Worm (Caenorhabditis elegans) whole organism, L1 larva: ENCODE measurements around the gene lbp-4.

Experiments
- F16B12.6 ChIP-seq: fragments of 150-350 bp; optimal IDR thresholded peaks from 2 replicates; lab custom pipeline; 2014; ENCODE audit warnings: missing biosample characterization, missing genetic modification characterization
- aha-1 ChIP-seq: fragments of 150-350 bp; optimal IDR thresholded peaks from 2 replicates; lab custom pipeline; 2014; ENCODE audit warnings: missing biosample characterization, missing genetic modification characterization
- alr-1 ChIP-seq: fragments of 200-800 bp; sonication (Bioruptor generic); optimal IDR thresholded peaks from 2 replicates; lab custom pipeline; 2018; ENCODE audit warnings: borderline replicate concordance, mild to moderate bottlenecking, missing genetic modification characterization, missing compliant biosample characterization
- aly-2 ChIP-seq: fragments of 150-350 bp; optimal IDR thresholded peaks from 2 replicates; lab custom pipeline; 2014; ENCODE audit warnings: missing biosample characterization, missing genetic modification characterization
- blmp-1 ChIP-seq: fragments of 150-350 bp; optimal IDR thresholded peaks from 2 replicates; lab custom pipeline; 2014; ENCODE audit warnings: missing biosample characterization, missing genetic modification characterization
- ceh-63 ChIP-seq: fragments of 200-800 bp; sonication (Bioruptor generic); optimal IDR thresholded peaks from 2 replicates; lab custom pipeline; 2018; ENCODE audit warnings: mild to moderate bottlenecking, missing genetic modification characterization, missing compliant biosample characterization
- ces-1 ChIP-seq: fragments of 150-350 bp; optimal IDR thresholded peaks from 2 replicates; lab custom pipeline; 2014; ENCODE audit warnings: missing biosample characterization, missing genetic modification reagents, missing genetic modification characterization
- dsc-1 ChIP-seq: sonication (generic microtip); optimal IDR thresholded peaks from 2 replicates; lab custom pipeline; 2016; ENCODE audit warnings: mild to moderate bottlenecking, missing genetic modification characterization, missing compliant biosample characterization
- egl-13 ChIP-seq: sonication (generic microtip); optimal IDR thresholded peaks from 2 replicates; lab custom pipeline; 2016; ENCODE audit warnings: missing genotype, missing genetic modification reagents, missing genetic modification characterization, missing compliant biosample characterization
- egl-27 ChIP-seq, 2 experiments: fragments of 150-350 bp in 1 of 2; sonication (generic microtip); optimal IDR thresholded peaks; 3 replicates each; lab custom pipeline; 2017 to 2018; ENCODE audit warnings: missing biosample characterization in 2 of 2, missing genetic modification characterization in 2 of 2, missing genetic modification reagents in 2 of 2
- elt-2 ChIP-seq: sonication (generic microtip); optimal IDR thresholded peaks from 2 replicates; lab custom pipeline; 2016; ENCODE audit warnings: missing genetic modification characterization, mild to moderate bottlenecking, inconsistent platforms, missing compliant biosample characterization, missing genetic modification reagents
- elt-3 ChIP-seq, 6 experiments: fragments of 150-350 bp in 1 of 6; sonication (generic microtip); optimal IDR thresholded peaks; 2 replicates each; lab custom pipeline; 2017 to 2018; ENCODE audit warnings: missing biosample characterization in 6 of 6, missing genetic modification characterization in 6 of 6, inconsistent platforms in 1 of 6
- fkh-4 ChIP-seq: sonication (generic microtip); optimal IDR thresholded peaks from 2 replicates; lab custom pipeline; 2016; ENCODE audit warnings: missing compliant biosample characterization, missing genetic modification characterization, borderline replicate concordance
- fkh-8 ChIP-seq: sonication (generic microtip); optimal IDR thresholded peaks from 2 replicates; lab custom pipeline; 2016; ENCODE audit warnings: mild to moderate bottlenecking, missing genetic modification characterization, missing compliant biosample characterization
- isw-1 ChIP-seq: fragments of 200-800 bp; sonication (Bioruptor generic); IDR thresholded peaks from 2 replicates; pipeline ENCODE4 v1.3.6; 2022; ENCODE audit warnings: missing genetic modification characterization, missing compliant biosample characterization
- jun-1 ChIP-seq: fragments of 150-350 bp; optimal IDR thresholded peaks from 2 replicates; lab custom pipeline; 2014; ENCODE audit warnings: missing biosample characterization, missing genetic modification reagents, missing genetic modification characterization
- lin-13 ChIP-seq: fragments of 150-350 bp; optimal IDR thresholded peaks from 2 replicates; lab custom pipeline; 2014; ENCODE audit warnings: missing biosample characterization, missing genetic modification reagents, missing genetic modification characterization
- lin-14 ChIP-seq: fragments of 200-800 bp; sonication (Bioruptor generic); optimal IDR thresholded peaks from 2 replicates; lab custom pipeline; 2018; ENCODE audit warnings: mild to moderate bottlenecking, missing genetic modification characterization, moderate library complexity, missing compliant biosample characterization
- lin-15B ChIP-seq: fragments of 150-350 bp; sonication (generic microtip); optimal IDR thresholded peaks from 3 replicates; lab custom pipeline; 2014; ENCODE audit warnings: missing biosample characterization, missing genetic modification characterization
- lin-35 ChIP-seq, 2 experiments: fragments of 150-350 bp; optimal IDR thresholded peaks; 2 replicates each; lab custom pipeline; 2014; ENCODE audit warnings: missing biosample characterization in 2 of 2, missing genetic modification characterization in 2 of 2, missing genetic modification reagents in 2 of 2
- lin-39 ChIP-seq: fragments of 150-350 bp; optimal IDR thresholded peaks from 2 replicates; lab custom pipeline; 2014; ENCODE audit warnings: missing biosample characterization, missing genetic modification reagents, missing genetic modification characterization
- lsy-2 ChIP-seq, 2 experiments: fragments of 150-350 bp; optimal IDR thresholded peaks; 2 replicates each; lab custom pipeline; 2014; ENCODE audit warnings: missing biosample characterization in 2 of 2, missing genetic modification characterization in 2 of 2
- mdl-1 ChIP-seq, 2 experiments: fragments of 150-350 bp; optimal IDR thresholded peaks; 2 replicates each; lab custom pipeline; 2014 to 2017; ENCODE audit warnings: missing biosample characterization in 2 of 2, missing genetic modification characterization in 2 of 2, inconsistent platforms in 1 of 2
- nhr-11 ChIP-seq: fragments of 150-350 bp; optimal IDR thresholded peaks from 2 replicates; lab custom pipeline; 2014; ENCODE audit warnings: missing biosample characterization, missing genetic modification characterization
- nhr-12 ChIP-seq: sonication (generic microtip); optimal IDR thresholded peaks from 2 replicates; lab custom pipeline; 2017; ENCODE audit warnings: missing biosample characterization, missing genetic modification characterization
- nhr-19 ChIP-seq: fragments of 200-800 bp; sonication (Bioruptor generic); conservative IDR thresholded peaks from 2 replicates; pipeline ENCODE4 v1.3.6; 2022; ENCODE audit warnings: missing genetic modification characterization, missing compliant biosample characterization
- nhr-237 ChIP-seq: fragments of 150-350 bp; optimal IDR thresholded peaks from 2 replicates; lab custom pipeline; 2014; ENCODE audit warnings: missing biosample characterization, missing genetic modification characterization
- nhr-77 ChIP-seq: fragments of 150-350 bp; optimal IDR thresholded peaks from 2 replicates; lab custom pipeline; 2014; ENCODE audit warnings: missing biosample characterization, missing genetic modification characterization
- nhr-85 ChIP-seq: sonication (generic microtip); peaks from one replicate; lab custom pipeline; 2016; ENCODE audit warnings: missing genetic modification characterization, inconsistent platforms, missing compliant biosample characterization
- nhr-90 ChIP-seq: sonication (generic microtip); optimal IDR thresholded peaks from 2 replicates; lab custom pipeline; 2016; ENCODE audit warnings: mild to moderate bottlenecking, missing genetic modification characterization, missing compliant biosample characterization; ENCODE audit not compliant: poor library complexity
- pag-3 ChIP-seq: sonication (generic microtip); optimal IDR thresholded peaks from 2 replicates; lab custom pipeline; 2017; ENCODE audit warnings: missing genetic modification characterization, mild to moderate bottlenecking, missing compliant biosample characterization, antibody characterized with exemption, borderline replicate concordance; ENCODE audit not compliant: insufficient read depth
- pqm-1 ChIP-seq: sonication (generic microtip); optimal IDR thresholded peaks from 3 replicates; lab custom pipeline; 2017; ENCODE audit warnings: missing biosample characterization, missing genetic modification characterization
- rnt-1 ChIP-seq: sonication (generic microtip); optimal IDR thresholded peaks from 2 replicates; lab custom pipeline; 2016; ENCODE audit warnings: mild to moderate bottlenecking, missing genetic modification characterization, moderate library complexity, missing compliant biosample characterization
- snu-23 ChIP-seq: sonication (generic microtip); optimal IDR thresholded peaks from 2 replicates; lab custom pipeline; 2016; ENCODE audit warnings: missing genetic modification characterization, missing compliant biosample characterization
- sptf-1 ChIP-seq: fragments of 150-350 bp; optimal IDR thresholded peaks from 2 replicates; lab custom pipeline; 2014; ENCODE audit warnings: missing biosample characterization, missing genetic modification characterization
- tlp-1 ChIP-seq: fragments of 150-350 bp; optimal IDR thresholded peaks from 2 replicates; lab custom pipeline; 2014; ENCODE audit warnings: missing biosample characterization, missing genetic modification characterization
- unc-62 ChIP-seq: fragments of 150-350 bp; optimal IDR thresholded peaks from 2 replicates; lab custom pipeline; 2014; ENCODE audit warnings: missing biosample characterization, missing genetic modification reagents, missing genetic modification characterization
- unc-86 ChIP-seq: sonication (generic microtip); optimal IDR thresholded peaks from 2 replicates; lab custom pipeline; 2016; ENCODE audit warnings: missing genetic modification characterization, missing compliant biosample characterization
- unc-98 ChIP-seq: fragments of 200-800 bp; sonication (Bioruptor generic); IDR thresholded peaks from 2 replicates; pipeline ENCODE4 v1.3.6; 2022; ENCODE audit warnings: missing genetic modification characterization, missing compliant biosample characterization
- vab-15 ChIP-seq: sonication (generic microtip); optimal IDR thresholded peaks from 2 replicates; lab custom pipeline; 2017; ENCODE audit warnings: missing genotype, mild to moderate bottlenecking, missing genetic modification characterization, missing compliant biosample characterization
- xbp-1 ChIP-seq: sonication (generic microtip); optimal IDR thresholded peaks from 2 replicates; lab custom pipeline; 2016; ENCODE audit warnings: missing genetic modification characterization, missing compliant biosample characterization
- zag-1 ChIP-seq: fragments of 150-350 bp; optimal IDR thresholded peaks from 2 replicates; lab custom pipeline; 2014; ENCODE audit warnings: missing biosample characterization, missing genetic modification characterization
- ztf-11 ChIP-seq, 2 experiments: sonication (generic microtip); optimal IDR thresholded peaks; 2 replicates each; lab custom pipeline; 2016 to 2017; ENCODE audit warnings: missing genetic modification characterization in 2 of 2, missing biosample characterization in 1 of 2, missing compliant biosample characterization in 1 of 2

lbp-4 gene

DNA sequence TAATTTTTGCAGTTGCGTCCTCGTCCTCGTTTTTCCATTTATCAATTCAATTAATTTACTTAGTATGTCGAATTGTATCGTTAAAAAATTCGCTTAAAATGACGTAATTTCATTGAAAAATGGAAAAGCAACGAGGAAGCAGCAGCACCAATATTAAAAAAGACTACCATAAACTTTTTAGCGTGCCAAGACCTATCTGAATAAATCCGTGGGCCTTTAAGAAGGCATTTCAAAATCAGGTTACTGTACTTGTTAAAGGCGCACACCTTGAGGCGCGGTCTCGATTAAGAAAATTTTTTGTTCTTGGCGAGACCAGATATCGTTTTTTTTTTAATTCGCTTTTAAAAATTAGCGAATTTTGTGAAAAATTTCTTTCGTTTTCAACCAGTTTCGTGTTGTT, 46.7 kb upstream of the lbp-4 start:
- TF ChIP-seq xbp-1 (tag; lab: Kevin White, UChicago) (no peak), aly-2 (no peak), pqm-1 (tag; lab: Kevin White, UChicago) (no peak), lin-13 (GFP tag; lab: Kevin White, UChicago) (no peak)

DNA sequence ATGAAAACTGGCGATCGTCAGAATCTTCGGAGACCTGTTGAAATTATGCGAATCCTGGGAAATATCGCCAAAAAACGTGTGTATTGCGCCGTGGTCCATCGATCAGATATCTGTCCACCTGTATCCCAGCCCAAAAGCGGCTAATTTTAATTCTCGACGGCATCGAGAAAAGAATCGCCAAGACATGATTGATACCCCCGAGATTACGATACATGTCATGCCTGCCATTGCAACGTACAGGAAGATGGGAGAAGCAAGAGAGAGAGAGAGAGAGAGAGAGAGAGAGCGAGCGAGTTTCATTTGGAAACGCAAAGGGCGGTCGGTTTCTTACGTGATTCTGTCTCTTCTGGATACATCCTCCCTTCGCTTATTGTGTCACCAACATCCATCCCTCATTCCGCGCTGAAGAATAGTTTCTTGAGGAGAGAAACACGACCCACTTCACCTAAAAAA, 46.2 kb upstream of the lbp-4 start, which contains the start of gene grl-10:
Gene grl-10, plus strand, starts transcription at position 403 of the 453 bp plus-strand sequence.
- TF ChIP-seq blmp-1 (tag; lab: Kevin White, UChicago) (peak; percentile 50), elt-3 (tag; optimal IDR thresholded peaks at IDR 0.05; lab: Kevin White, UChicago) (peak in 1 of 6 experiments; percentile 39), unc-98 (GFP tag; lab: Robert Waterston, UW) (no peak), zag-1 (tag; lab: Kevin White, UChicago) (no peak), lin-15B (tag; lab: Kevin White, UChicago) (no peak)

DNA sequence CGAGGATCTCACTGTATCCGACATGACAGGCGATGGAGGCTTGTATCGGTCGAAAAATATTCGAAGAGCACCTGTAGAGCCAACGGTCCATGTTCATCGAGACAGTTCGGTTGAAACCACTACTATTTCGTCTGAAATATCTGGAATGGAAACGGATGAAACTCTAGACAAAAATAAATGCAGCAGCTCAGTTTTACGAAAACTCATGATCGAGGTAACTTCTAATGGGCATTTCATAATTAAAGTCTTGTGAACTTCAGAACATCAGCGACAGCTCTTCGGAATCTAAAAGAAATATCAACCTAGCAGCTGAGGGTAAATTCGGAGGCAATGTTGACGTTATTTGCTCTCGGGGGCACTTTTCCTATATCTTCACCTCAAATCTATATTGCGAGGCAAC, 45.2 kb upstream of the lbp-4 start:
- TF ChIP-seq nhr-90 (no peak), nhr-237 (no peak), nhr-85 (tag; lab: Kevin White, UChicago) (peak; percentile 52), lsy-2 (tag; optimal IDR thresholded peaks at IDR 0.05; lab: Kevin White, UChicago) (peak in 1 of 2 experiments; percentile 7), unc-86 (tag; lab: Kevin White, UChicago) (no peak), vab-15 (tag; lab: Kevin White, UChicago) (no peak)
- TF ChIP-seq, all 84 proteins: peak for 2

DNA sequence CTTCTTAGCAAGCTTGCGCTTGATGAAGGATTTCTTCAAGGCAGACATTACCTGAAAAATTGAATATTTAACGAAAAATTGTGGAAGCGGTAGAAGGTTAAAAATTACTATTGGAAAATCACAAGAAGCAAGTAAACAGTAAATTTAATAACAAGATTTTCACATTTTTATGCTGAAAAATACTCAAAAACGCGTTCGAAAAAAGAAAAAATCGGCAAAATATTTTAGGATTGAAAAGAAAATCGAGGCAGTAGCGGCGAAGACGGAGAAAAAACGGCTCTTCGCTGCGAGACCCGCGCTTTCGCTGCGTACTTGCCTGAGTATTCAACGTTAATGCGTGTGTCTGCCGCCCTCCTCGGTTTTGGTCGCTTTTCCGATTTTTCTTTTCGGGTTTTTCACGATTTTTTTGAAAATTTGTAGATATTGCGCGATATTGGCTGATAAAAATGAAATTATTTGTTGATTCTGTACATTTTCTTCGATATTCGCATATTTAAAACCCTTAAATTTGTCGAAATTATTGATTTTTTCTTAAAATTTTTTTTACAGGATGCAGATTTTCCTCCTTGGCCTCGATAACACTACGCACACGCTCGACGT, 44.2 kb upstream of the lbp-4 start, which contains the start of the genes rpl-39 and rps-30:
Gene rpl-39, minus strand, starts transcription at position 51 of the 600 bp plus-strand sequence.
Gene rps-30, plus strand, starts transcription at position 550 of the 600 bp plus-strand sequence.
- TF ChIP-seq isw-1, result peak; percentile 87
- TF ChIP-seq lin-35 (GFP tag; optimal IDR thresholded peaks at IDR 0.05; lab: Kevin White, UChicago), result peak; percentile 82 to 90
- TF ChIP-seq mdl-1 (tag; optimal IDR thresholded peaks at IDR 0.05; lab: Kevin White, UChicago), result peak in 1 of 2 experiments; percentile 73
- no peak for TF ChIP-seq ztf-11 (tag; optimal IDR thresholded peaks at IDR 0.05; lab: Kevin White, UChicago)
- TF ChIP-seq egl-27 (tag; optimal IDR thresholded peaks at IDR 0.05; lab: Kevin White, UChicago), result no peak
- peak; percentile 82 for TF ChIP-seq xbp-1 (tag; lab: Kevin White, UChicago)
- TF ChIP-seq jun-1 (tag; lab: Kevin White, UChicago), result peak; percentile 69
- TF ChIP-seq lin-39 (tag; lab: Kevin White, UChicago), result peak; percentile 39
- TF ChIP-seq dsc-1 (tag; lab: Kevin White, UChicago), result peak; percentile 54
- TF ChIP-seq unc-86 (tag; lab: Kevin White, UChicago), result peak; percentile 60
- TF ChIP-seq lin-15B (tag; lab: Kevin White, UChicago), result peak; percentile 79
- TF ChIP-seq nhr-237, result peak; percentile 17
- peak; percentile 17 for TF ChIP-seq fkh-4 (tag; lab: Kevin White, UChicago)
- TF ChIP-seq lin-14 (GFP tag; lab: Kevin White, UChicago), result peak; percentile 88
- no peak for TF ChIP-seq pag-3 (tag; lab: Kevin White, UChicago)
- no peak for TF ChIP-seq nhr-12 (tag; lab: Kevin White, UChicago)
- no peak for TF ChIP-seq unc-62
- TF ChIP-seq alr-1, result no peak
- TF ChIP-seq rnt-1 (tag; lab: Kevin White, UChicago), result peak; percentile 86
- TF ChIP-seq lsy-2 (tag; optimal IDR thresholded peaks at IDR 0.05; lab: Kevin White, UChicago), result peak; percentile 87 to 93
- no peak for TF ChIP-seq elt-2
- TF ChIP-seq fkh-8 (tag; lab: Kevin White, UChicago), result peak; percentile 85
- TF ChIP-seq aly-2, result peak; percentile 45
- TF ChIP-seq snu-23 (GFP tag; lab: Kevin White, UChicago), result peak; percentile 91
- peak; percentile 30 for TF ChIP-seq zag-1 (tag; lab: Kevin White, UChicago)
- TF ChIP-seq nhr-90, result peak; percentile 59
- peak; percentile 24 for TF ChIP-seq aha-1
- peak; percentile 87 for TF ChIP-seq nhr-85 (tag; lab: Kevin White, UChicago)
- no peak for TF ChIP-seq egl-13
- TF ChIP-seq nhr-77 (tag; lab: Kevin White, UChicago), result peak; percentile 62
- peak; percentile 29 for TF ChIP-seq nhr-11 (tag; lab: Kevin White, UChicago)
- peak; percentile 50 for TF ChIP-seq F16B12.6 (tag; lab: Kevin White, UChicago)
- TF ChIP-seq ceh-63 (GFP tag; lab: Kevin White, UChicago), result no peak
- TF ChIP-seq nhr-19, result peak; percentile 81
- TF ChIP-seq ces-1, result no peak
- TF ChIP-seq sptf-1, result no peak
- TF ChIP-seq tlp-1 (tag; lab: Kevin White, UChicago), result no peak
- TF ChIP-seq pqm-1 (tag; lab: Kevin White, UChicago), result no peak
